Worm (Caenorhabditis elegans): ENCODE measurements around the gene F56D2.2.

Gene F56D2.2

DNA sequence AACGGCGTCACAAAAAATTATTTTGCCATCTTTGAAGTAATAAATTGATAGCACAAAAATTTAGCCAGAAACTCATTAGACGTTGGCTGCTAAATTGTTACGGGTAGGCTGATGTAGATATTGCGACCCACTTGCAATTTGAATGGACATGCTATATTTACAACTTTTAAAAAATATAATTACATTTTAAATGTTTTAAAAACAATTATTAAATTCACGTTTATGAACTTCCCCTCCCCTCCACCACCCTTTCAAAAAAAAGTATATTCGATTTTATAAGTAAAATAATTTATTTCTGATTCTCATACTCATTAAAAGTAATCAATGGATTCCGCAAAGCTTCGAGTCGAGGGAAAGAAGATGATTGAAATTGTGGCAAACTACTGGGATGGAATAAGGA lies 27.6 kb downstream of the F56D2.2 start, which contains the start of gene basl-1:
Gene basl-1, plus strand, starts transcription at position 301 of the 400 bp plus-strand sequence.
- no peak for TF ChIP-seq T26A5.8 (tag; optimal IDR thresholded peaks at IDR 0.05)
- TF ChIP-seq nhr-120 (GFP tag; IDR thresholded peaks at IDR 0.05): no peak
- TF ChIP-seq K12H6.12 (tag; optimal IDR thresholded peaks at IDR 0.05): no peak
- no peak for TF ChIP-seq bed-2 (GFP tag; IDR thresholded peaks at IDR 0.05)
- no peak for TF ChIP-seq hmg-1.2 (GFP tag; IDR thresholded peaks at IDR 0.05)
- no peak for TF ChIP-seq rpc-1 (optimal IDR thresholded peaks at IDR 0.05)
- no peak for TF ChIP-seq rpc-1 (tag; optimal IDR thresholded peaks at IDR 0.05)
- TF ChIP-seq ceh-27 (GFP tag; optimal IDR thresholded peaks at IDR 0.05): no peak
- TF ChIP-seq atf-7 (tag; optimal IDR thresholded peaks at IDR 0.05): no peak
- TF ChIP-seq lin-40 (tag; optimal IDR thresholded peaks at IDR 0.05): no peak
- TF ChIP-seq sea-2 (GFP tag; IDR thresholded peaks at IDR 0.05): no peak
- TF ChIP-seq lsl-1 (GFP tag; optimal IDR thresholded peaks at IDR 0.05): no peak
- no peak for TF ChIP-seq F23B12.7 (tag; optimal IDR thresholded peaks at IDR 0.05; ENCODE audit: insufficient read depth)
- TF ChIP-seq tbp1 (GFP tag; optimal IDR thresholded peaks at IDR 0.05): no peak
- no peak for TF ChIP-seq ZK185.1 (tag; optimal IDR thresholded peaks at IDR 0.05; ENCODE audit: poor library complexity, severe bottlenecking)
- TF ChIP-seq pha-4 (tag; optimal IDR thresholded peaks at IDR 0.05): no peak
- TF ChIP-seq nfya-2 (GFP tag; IDR thresholded peaks at IDR 0.05): no peak
- TF ChIP-seq B0261.1 (tag; optimal IDR thresholded peaks at IDR 0.05): no peak
- TF ChIP-seq nhr-179 (tag; optimal IDR thresholded peaks at IDR 0.05): no peak

DNA sequence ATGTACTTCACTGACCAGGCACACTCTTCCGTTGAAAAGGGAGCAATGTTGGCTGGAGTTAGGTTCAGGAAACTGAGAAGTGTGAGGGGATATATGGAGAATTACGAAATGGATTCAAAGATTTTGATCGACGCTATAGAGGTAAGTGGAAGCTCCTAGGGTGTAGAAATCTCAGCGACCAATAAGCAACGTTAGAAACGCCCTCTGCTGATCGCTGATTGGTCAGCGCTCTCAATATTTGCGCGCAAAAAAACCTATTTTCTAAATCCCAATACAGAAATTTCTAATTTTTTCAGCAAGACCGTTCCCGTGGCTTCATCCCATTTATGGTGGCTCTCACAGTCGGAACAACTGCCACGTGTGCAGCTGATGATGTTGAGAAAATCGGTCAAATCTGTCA lies 28.6 kb downstream of the F56D2.2 start:
- TF ChIP-seq nhr-120 (GFP tag; IDR thresholded peaks at IDR 0.05): no peak
- TF ChIP-seq snpc-1.3 (tag; optimal IDR thresholded peaks at IDR 0.05; ENCODE audit: insufficient read depth): no peak
- TF ChIP-seq rpc-1 (optimal IDR thresholded peaks at IDR 0.05): no peak
- no peak for TF ChIP-seq rpc-1 (tag; optimal IDR thresholded peaks at IDR 0.05)
- no peak for TF ChIP-seq tbp1 (GFP tag; optimal IDR thresholded peaks at IDR 0.05)
- no peak for TF ChIP-seq chd-7 (tag; optimal IDR thresholded peaks at IDR 0.05)

DNA sequence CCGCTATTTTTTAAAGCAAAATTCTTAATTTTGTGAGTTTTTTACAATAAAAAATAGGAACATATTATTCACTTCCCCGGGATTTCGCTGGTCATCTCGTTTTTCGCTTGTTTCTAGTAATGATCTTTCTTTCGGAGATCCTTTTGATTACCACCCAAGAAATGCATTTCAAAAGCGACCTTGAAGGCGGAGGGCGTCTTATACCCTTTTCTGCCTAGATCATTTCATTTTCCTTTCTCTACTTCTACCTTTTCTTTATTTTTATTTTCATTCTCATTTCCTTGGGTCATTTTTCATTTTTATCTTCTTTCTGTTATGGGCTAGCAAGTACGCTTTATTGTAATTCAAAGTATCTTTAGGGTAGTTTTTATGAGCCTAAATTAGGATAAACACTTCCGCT lies 33.1 kb downstream of the F56D2.2 start:
- TF ChIP-seq B0336.3 (GFP tag; IDR thresholded peaks at IDR 0.05) (no peak), Y95B8A.8 (GFP tag; IDR thresholded peaks at IDR 0.05) (no peak), D2030.7 (GFP tag; IDR thresholded peaks at IDR 0.05) (no peak), B0261.1 (tag; optimal IDR thresholded peaks at IDR 0.05) (no peak), rpc-1 (optimal IDR thresholded peaks at IDR 0.05) (no peak), rpc-1 (tag; optimal IDR thresholded peaks at IDR 0.05) (no peak), nfya-2 (GFP tag; IDR thresholded peaks at IDR 0.05) (no peak), egrh-3 (GFP tag; IDR thresholded peaks at IDR 0.05) (no peak)

DNA sequence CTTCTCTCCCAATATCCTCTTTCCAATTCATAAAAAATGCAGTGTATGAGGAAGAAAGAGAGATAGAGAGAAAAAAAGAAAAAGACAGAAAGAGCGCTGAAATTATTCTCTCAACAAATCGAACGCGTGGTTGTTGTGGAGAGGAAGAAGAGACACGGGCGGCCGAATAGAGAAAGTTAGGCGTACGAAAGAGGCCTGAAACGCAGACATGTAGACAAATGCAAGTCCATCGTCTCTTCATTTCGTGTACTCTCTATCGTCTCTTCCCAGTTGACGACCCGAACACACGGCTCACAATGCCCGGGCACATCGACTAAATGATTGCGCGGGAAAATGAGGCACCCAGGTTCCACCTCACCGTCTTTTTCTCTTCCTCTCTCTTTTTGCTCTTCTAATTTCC lies 34.2 kb downstream of the F56D2.2 start:
- no peak for TF ChIP-seq snpc-1.1 (tag; optimal IDR thresholded peaks at IDR 0.05; ENCODE audit: insufficient read depth)
- TF ChIP-seq F22D6.2 (tag; optimal IDR thresholded peaks at IDR 0.05): no peak
- TF ChIP-seq let-607 (tag; optimal IDR thresholded peaks at IDR 0.05): peak in 1 of 2 experiments; percentile 58
- TF ChIP-seq pbrm-1 (GFP tag; IDR thresholded peaks at IDR 0.05): no peak
- peak; percentile 8; the same call in 1 of the 2 replicates for TF ChIP-seq D2030.7 (GFP tag; IDR thresholded peaks at IDR 0.05)
- peak; percentile 86 for TF ChIP-seq zfh-2 (GFP tag; conservative IDR thresholded peaks at IDR 0.05)
- TF ChIP-seq hmg-1.2 (GFP tag; IDR thresholded peaks at IDR 0.05): peak; percentile 93
- no peak for TF ChIP-seq nfyb-1 (GFP tag; IDR thresholded peaks at IDR 0.05)
- peak; percentile 22 for TF ChIP-seq snpc-4 (GFP tag; optimal IDR thresholded peaks at IDR 0.05)
- peak in 3 of 4 experiments; percentile 20 to 50 (median 48) for TF ChIP-seq snpc-4 (tag; optimal IDR thresholded peaks at IDR 0.05)
- peak; percentile 75 for TF ChIP-seq madf-6 (GFP tag; IDR thresholded peaks at IDR 0.05)
- peak; percentile 76 for TF ChIP-seq K12H6.12 (tag; optimal IDR thresholded peaks at IDR 0.05)
- TF ChIP-seq C17E4.6 (GFP tag; IDR thresholded peaks at IDR 0.05): peak; percentile 22; the same call in 1 of the 2 replicates
- peak; percentile 58 for TF ChIP-seq lin-40 (tag; optimal IDR thresholded peaks at IDR 0.05)
- peak; percentile 24 for TF ChIP-seq lin-54 (GFP tag; optimal IDR thresholded peaks at IDR 0.05)
- TF ChIP-seq efl-1 (GFP tag; optimal IDR thresholded peaks at IDR 0.05): peak; percentile 47
- 0 out of 2 replicates have a peak, but pooled peaks have one; percentile 23 for TF ChIP-seq rcor-1 (GFP tag; IDR thresholded peaks at IDR 0.05)
- no peak for TF ChIP-seq cebp-1 (GFP tag; IDR thresholded peaks at IDR 0.05)
- TF ChIP-seq cebp-1 (tag; optimal IDR thresholded peaks at IDR 0.05): peak; percentile 71
- TF ChIP-seq ZK185.1 (tag; optimal IDR thresholded peaks at IDR 0.05; ENCODE audit: poor library complexity, severe bottlenecking): peak; percentile 35
- no peak for TF ChIP-seq madf-10 (tag; optimal IDR thresholded peaks at IDR 0.05)
- no peak for TF ChIP-seq F10E7.11 (tag; optimal IDR thresholded peaks at IDR 0.05)
- TF ChIP-seq ets-4 (GFP tag; optimal IDR thresholded peaks at IDR 0.05): peak; percentile 30

Data from whole organism, young adult.